Fruit fly (Drosophila melanogaster): Measurements from ENCODE around the gene CG9536.

Gene CG9536

DNA sequence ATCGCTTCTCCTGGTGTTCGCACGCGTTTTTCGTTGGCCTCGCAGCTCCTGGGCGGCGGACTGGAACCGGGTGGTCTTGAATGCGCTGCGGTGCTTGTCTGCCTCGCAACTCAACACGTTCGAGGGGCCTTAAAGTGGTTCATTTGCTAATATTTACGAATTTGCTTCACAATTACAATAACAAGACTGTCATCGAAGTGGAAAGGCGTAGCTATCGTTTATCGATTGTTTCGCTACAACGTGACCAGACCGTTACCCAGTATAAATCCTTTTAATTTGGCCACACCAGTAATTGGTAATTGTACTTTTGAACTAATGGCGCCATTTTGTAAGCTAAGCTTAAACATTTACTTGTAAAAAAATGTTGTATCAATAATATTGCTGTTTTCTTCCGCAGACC, at the start of gene CG9536:
Gene CG9536, minus strand, starts transcription at position 223 of the 400 bp plus-strand sequence.
- TF ChIP-seq Bgb (GFP tag; IDR thresholded peaks at IDR 0.05; ENCODE audit: partially characterized antibody), result peak; percentile 62
- no peak for TF ChIP-seq sr (GFP tag; IDR thresholded peaks at IDR 0.05)
- no peak for TF ChIP-seq CG17568 (GFP tag; optimal IDR thresholded peaks at IDR 0.05)
- TF ChIP-seq row (GFP tag; IDR thresholded peaks at IDR 0.05), result peak; percentile 5; the same call in 1 of the 3 replicates
- peak; percentile 15 for TF ChIP-seq sug (tag; optimal IDR thresholded peaks at IDR 0.05)
- peak; percentile 11 for TF ChIP-seq Elba2 (GFP tag; optimal IDR thresholded peaks at IDR 0.05)
- peak; percentile 57; the same call in 1 of the 2 replicates for TF ChIP-seq bbx (GFP tag; IDR thresholded peaks at IDR 0.05; ENCODE audit: partially characterized antibody)
- no peak for TF ChIP-seq tup (GFP tag; optimal IDR thresholded peaks at IDR 0.05)
- no peak for TF ChIP-seq h (optimal IDR thresholded peaks at IDR 0.05)
- TF ChIP-seq CG4360 (GFP tag; IDR thresholded peaks at IDR 0.05), result peak; percentile 82
- TF ChIP-seq chinmo (GFP tag; IDR thresholded peaks at IDR 0.05; ENCODE audit: partially characterized antibody), result 0 out of 4 replicates have a peak, but pooled peaks have one; percentile 5
- peak; percentile 14 for TF ChIP-seq CG17829 (tag; optimal IDR thresholded peaks at IDR 0.05)
- TF ChIP-seq ara (GFP tag; IDR thresholded peaks at IDR 0.05), result no peak
- TF ChIP-seq CG18262 (tag; optimal IDR thresholded peaks at IDR 0.05), result no peak
- peak; percentile 66 for TF ChIP-seq CG13287 (GFP tag; IDR thresholded peaks at IDR 0.05; ENCODE audit: partially characterized antibody)
- TF ChIP-seq CG4328 (GFP tag; optimal IDR thresholded peaks at IDR 0.05), result no peak
- TF ChIP-seq CG34376 (GFP tag; optimal IDR thresholded peaks at IDR 0.05), result peak; percentile 1
- TF ChIP-seq pzg (GFP tag; optimal IDR thresholded peaks at IDR 0.05), result peak; percentile 77
- peak; percentile 52 for TF ChIP-seq sna (GFP tag; IDR thresholded peaks at IDR 0.05; ENCODE audit: partially characterized antibody)
- TF ChIP-seq CG32532 (GFP tag; IDR thresholded peaks at IDR 0.05), result no peak
- TF ChIP-seq Dp (GFP tag; optimal IDR thresholded peaks at IDR 0.05), result peak; percentile 89
- no peak for TF ChIP-seq vfl (GFP tag; optimal IDR thresholded peaks at IDR 0.05)
- TF ChIP-seq gfzf (GFP tag; optimal IDR thresholded peaks at IDR 0.05), result peak; percentile 89
- TF ChIP-seq D19B (GFP tag; optimal IDR thresholded peaks at IDR 0.05), result no peak
- peak; percentile 4 for TF ChIP-seq Sin3A (optimal IDR thresholded peaks at IDR 0.05)
- no peak for TF ChIP-seq Oli (tag; optimal IDR thresholded peaks at IDR 0.05)
- peak; percentile 59 for TF ChIP-seq Med (GFP tag)
- no peak for TF ChIP-seq aop (GFP tag; IDR thresholded peaks at IDR 0.05)
- TF ChIP-seq hb (GFP tag; IDR thresholded peaks at IDR 0.05; ENCODE audit: partially characterized antibody), result peak; percentile 58; the same call in 1 of the 3 replicates
- 0 out of 2 replicates have a peak, but pooled peaks have one; percentile 14 for TF ChIP-seq Xrp1 (GFP tag; IDR thresholded peaks at IDR 0.05)
- TF ChIP-seq ssp (GFP tag; IDR thresholded peaks at IDR 0.05), result no peak
- TF ChIP-seq CG12299 (tag; optimal IDR thresholded peaks at IDR 0.05), result no peak
- peak in 1 of 2 experiments; percentile 3 for TF ChIP-seq crp (GFP tag; optimal IDR thresholded peaks at IDR 0.05)
- TF ChIP-seq CG10267 (tag; optimal IDR thresholded peaks at IDR 0.05), result peak; percentile 38
- peak; percentile 61 for TF ChIP-seq Scr (GFP tag; IDR thresholded peaks at IDR 0.05; ENCODE audit: partially characterized antibody)
- TF ChIP-seq CG15514 (GFP tag; optimal IDR thresholded peaks at IDR 0.05), result peak; percentile 28
- TF ChIP-seq HLH4C (GFP tag; IDR thresholded peaks at IDR 0.05; ENCODE audit: partially characterized antibody), result peak; percentile 66; the same call in 2 of the 3 replicates
- peak; percentile 69; the same call in 1 of the 2 replicates for TF ChIP-seq ato (GFP tag; IDR thresholded peaks at IDR 0.05; ENCODE audit: partially characterized antibody)
- 0 out of 2 replicates have a peak, but pooled peaks have one; percentile 16 for TF ChIP-seq hbn (GFP tag; IDR thresholded peaks at IDR 0.05; ENCODE audit: partially characterized antibody)
- TF ChIP-seq MESR4 (GFP tag; optimal IDR thresholded peaks at IDR 0.05), result peak; percentile 51
- no peak for TF ChIP-seq CG9876 (GFP tag; optimal IDR thresholded peaks at IDR 0.05)
- peak in 1 of 3 experiments; percentile 36 for TF ChIP-seq Stat92E (GFP tag; optimal IDR thresholded peaks at IDR 0.05)
- TF ChIP-seq CG34224 (GFP tag; IDR thresholded peaks at IDR 0.05; ENCODE audit: partially characterized antibody), result peak; percentile 60; the same call in 2 of the 3 replicates
- TF ChIP-seq eyg (GFP tag; optimal IDR thresholded peaks at IDR 0.05), result no peak
- peak; percentile 47 for TF ChIP-seq trem (tag; optimal IDR thresholded peaks at IDR 0.05)
- TF ChIP-seq Fer1 (GFP tag; optimal IDR thresholded peaks at IDR 0.05), result peak; percentile 8
- TF ChIP-seq CG16813 (GFP tag; IDR thresholded peaks at IDR 0.05; ENCODE audit: partially characterized antibody), result peak; percentile 27; the same call in 1 of the 3 replicates
- peak; percentile 14 for TF ChIP-seq CG12659 (GFP tag; optimal IDR thresholded peaks at IDR 0.05)
